Worm (Caenorhabditis elegans) whole organism, L1 larva: ENCODE data around the gene spe-45.
A peak's percentile ranks its signal among the peaks of the same experiment; 100 is the strongest.

Experiments used
- C04F5.9 ChIP-seq: sonication (generic microtip); optimal IDR thresholded peaks from 2 replicates; lab custom pipeline; 2016; ENCODE audit warnings: missing genetic modification characterization, missing compliant biosample characterization
- C16A3.4 ChIP-seq: fragments of 150-350 bp; optimal IDR thresholded peaks from 2 replicates; lab custom pipeline; 2014; ENCODE audit warnings: missing biosample characterization, missing genetic modification characterization
- C34B4.2 ChIP-seq: sonication (generic microtip); optimal IDR thresholded peaks from 2 replicates; lab custom pipeline; 2017; ENCODE audit warnings: mild to moderate bottlenecking, missing genetic modification characterization, missing compliant biosample characterization
- F16B12.6 ChIP-seq: fragments of 150-350 bp; optimal IDR thresholded peaks from 2 replicates; lab custom pipeline; 2014; ENCODE audit warnings: missing biosample characterization, missing genetic modification characterization
- Y116A8C.19 ChIP-seq: sonication (generic microtip); optimal IDR thresholded peaks from 2 replicates; lab custom pipeline; 2016; ENCODE audit warnings: missing compliant biosample characterization, missing genetic modification characterization, borderline replicate concordance
- aha-1 ChIP-seq: fragments of 150-350 bp; optimal IDR thresholded peaks from 2 replicates; lab custom pipeline; 2014; ENCODE audit warnings: missing biosample characterization, missing genetic modification characterization
- blmp-1 ChIP-seq: fragments of 150-350 bp; optimal IDR thresholded peaks from 2 replicates; lab custom pipeline; 2014; ENCODE audit warnings: missing biosample characterization, missing genetic modification characterization
- ceh-8 ChIP-seq: fragments of 200-800 bp; sonication (Bioruptor generic); optimal IDR thresholded peaks from 2 replicates; lab custom pipeline; 2018; ENCODE audit warnings: mild to moderate bottlenecking, missing genetic modification characterization, moderate library complexity, missing compliant biosample characterization
- ces-1 ChIP-seq: fragments of 150-350 bp; optimal IDR thresholded peaks from 2 replicates; lab custom pipeline; 2014; ENCODE audit warnings: missing biosample characterization, missing genetic modification reagents, missing genetic modification characterization
- dpl-1 ChIP-seq, 3 experiments: fragments of 150-350 bp in 2 of 3; sonication (generic microtip) in 1 of 3; optimal IDR thresholded peaks; 2 replicates each; lab custom pipeline; 2014 to 2017; ENCODE audit warnings: missing biosample characterization in 3 of 3, missing genetic modification characterization in 3 of 3, missing genetic modification reagents in 3 of 3
- dsc-1 ChIP-seq: sonication (generic microtip); optimal IDR thresholded peaks from 2 replicates; lab custom pipeline; 2016; ENCODE audit warnings: mild to moderate bottlenecking, missing genetic modification characterization, missing compliant biosample characterization
- egl-13 ChIP-seq: sonication (generic microtip); optimal IDR thresholded peaks from 2 replicates; lab custom pipeline; 2016; ENCODE audit warnings: missing genotype, missing genetic modification reagents, missing genetic modification characterization, missing compliant biosample characterization
- fkh-10 ChIP-seq: sonication (generic microtip); optimal IDR thresholded peaks from 2 replicates; lab custom pipeline; 2017; ENCODE audit warnings: missing biosample characterization, missing genetic modification reagents, missing genetic modification characterization
- fkh-4 ChIP-seq: sonication (generic microtip); optimal IDR thresholded peaks from 2 replicates; lab custom pipeline; 2016; ENCODE audit warnings: missing compliant biosample characterization, missing genetic modification characterization, borderline replicate concordance
- grh-1 ChIP-seq: fragments of 200-800 bp; sonication (Bioruptor generic); IDR thresholded peaks from 2 replicates; pipeline ENCODE4 v1.3.6; 2022; ENCODE audit warnings: missing genetic modification reagents, missing genetic modification characterization, missing compliant biosample characterization
- hpl-2 ChIP-seq: fragments of 150-350 bp; optimal IDR thresholded peaks from 2 replicates; lab custom pipeline; 2014; ENCODE audit warnings: missing biosample characterization, missing genetic modification reagents, missing genetic modification characterization
- jun-1 ChIP-seq: fragments of 150-350 bp; optimal IDR thresholded peaks from 2 replicates; lab custom pipeline; 2014; ENCODE audit warnings: missing biosample characterization, missing genetic modification reagents, missing genetic modification characterization
- lin-13 ChIP-seq: fragments of 150-350 bp; optimal IDR thresholded peaks from 2 replicates; lab custom pipeline; 2014; ENCODE audit warnings: missing biosample characterization, missing genetic modification reagents, missing genetic modification characterization
- lin-14 ChIP-seq: fragments of 200-800 bp; sonication (Bioruptor generic); optimal IDR thresholded peaks from 2 replicates; lab custom pipeline; 2018; ENCODE audit warnings: mild to moderate bottlenecking, missing genetic modification characterization, moderate library complexity, missing compliant biosample characterization
- lin-15B ChIP-seq: fragments of 150-350 bp; sonication (generic microtip); optimal IDR thresholded peaks from 3 replicates; lab custom pipeline; 2014; ENCODE audit warnings: missing biosample characterization, missing genetic modification characterization
- lin-35 ChIP-seq, 2 experiments: fragments of 150-350 bp; optimal IDR thresholded peaks; 2 replicates each; lab custom pipeline; 2014; ENCODE audit warnings: missing biosample characterization in 2 of 2, missing genetic modification characterization in 2 of 2, missing genetic modification reagents in 2 of 2
- mab-9 ChIP-seq: fragments of 200-800 bp; sonication (Bioruptor generic); IDR thresholded peaks from 2 replicates; pipeline ENCODE4 v1.3.6; 2022; ENCODE audit warnings: missing genetic modification reagents, missing genetic modification characterization, missing compliant biosample characterization
- mdl-1 ChIP-seq, 2 experiments: fragments of 150-350 bp; optimal IDR thresholded peaks; 2 replicates each; lab custom pipeline; 2014 to 2017; ENCODE audit warnings: missing biosample characterization in 2 of 2, missing genetic modification characterization in 2 of 2, inconsistent platforms in 1 of 2
- mef-2 ChIP-seq: fragments of 150-350 bp; optimal IDR thresholded peaks from 2 replicates; lab custom pipeline; 2014; ENCODE audit warnings: missing biosample characterization, missing genetic modification characterization
- mep-1 ChIP-seq: fragments of 150-350 bp; optimal IDR thresholded peaks from 2 replicates; lab custom pipeline; 2014; ENCODE audit warnings: missing biosample characterization, missing genetic modification characterization
- nhr-11 ChIP-seq: fragments of 150-350 bp; optimal IDR thresholded peaks from 2 replicates; lab custom pipeline; 2014; ENCODE audit warnings: missing biosample characterization, missing genetic modification characterization
- nhr-12 ChIP-seq: sonication (generic microtip); optimal IDR thresholded peaks from 2 replicates; lab custom pipeline; 2017; ENCODE audit warnings: missing biosample characterization, missing genetic modification characterization
- nhr-237 ChIP-seq: fragments of 150-350 bp; optimal IDR thresholded peaks from 2 replicates; lab custom pipeline; 2014; ENCODE audit warnings: missing biosample characterization, missing genetic modification characterization
- nhr-28 ChIP-seq: fragments of 150-350 bp; optimal IDR thresholded peaks from 2 replicates; lab custom pipeline; 2014; ENCODE audit warnings: missing biosample characterization, missing genetic modification characterization
- nhr-47 ChIP-seq: sonication (generic microtip); optimal IDR thresholded peaks from 2 replicates; lab custom pipeline; 2016; ENCODE audit warnings: mild to moderate bottlenecking, missing genetic modification characterization, moderate library complexity, missing compliant biosample characterization
- nhr-71 ChIP-seq: sonication (generic microtip); optimal IDR thresholded peaks from 2 replicates; lab custom pipeline; 2016; ENCODE audit warnings: mild to moderate bottlenecking, missing genetic modification characterization, moderate library complexity, missing compliant biosample characterization
- nhr-76 ChIP-seq: sonication (generic microtip); optimal IDR thresholded peaks from 2 replicates; lab custom pipeline; 2017; ENCODE audit warnings: missing biosample characterization, missing genetic modification characterization
- nhr-84 ChIP-seq: sonication (generic microtip); optimal IDR thresholded peaks from 2 replicates; lab custom pipeline; 2017; ENCODE audit warnings: missing biosample characterization, missing genetic modification characterization
- nhr-85 ChIP-seq: sonication (generic microtip); peaks from one replicate; lab custom pipeline; 2016; ENCODE audit warnings: missing genetic modification characterization, inconsistent platforms, missing compliant biosample characterization
- nhr-90 ChIP-seq: sonication (generic microtip); optimal IDR thresholded peaks from 2 replicates; lab custom pipeline; 2016; ENCODE audit warnings: mild to moderate bottlenecking, missing genetic modification characterization, missing compliant biosample characterization; ENCODE audit not compliant: poor library complexity
- pax-3 ChIP-seq: fragments of 200-800 bp; sonication (Bioruptor generic); optimal IDR thresholded peaks from 2 replicates; lab custom pipeline; 2018; ENCODE audit warnings: mild to moderate bottlenecking, missing genetic modification characterization, moderate library complexity, missing compliant biosample characterization
- pqm-1 ChIP-seq: sonication (generic microtip); optimal IDR thresholded peaks from 3 replicates; lab custom pipeline; 2017; ENCODE audit warnings: missing biosample characterization, missing genetic modification characterization
- rnt-1 ChIP-seq: sonication (generic microtip); optimal IDR thresholded peaks from 2 replicates; lab custom pipeline; 2016; ENCODE audit warnings: mild to moderate bottlenecking, missing genetic modification characterization, moderate library complexity, missing compliant biosample characterization
- skn-1 ChIP-seq: fragments of 150-350 bp; optimal IDR thresholded peaks from 2 replicates; lab custom pipeline; 2014; ENCODE audit warnings: missing biosample characterization, missing genetic modification characterization
- snpc-4 ChIP-seq: fragments of 150-350 bp; optimal IDR thresholded peaks from 2 replicates; lab custom pipeline; 2014; ENCODE audit warnings: missing biosample characterization, missing genetic modification characterization
- sptf-1 ChIP-seq: fragments of 150-350 bp; optimal IDR thresholded peaks from 2 replicates; lab custom pipeline; 2014; ENCODE audit warnings: missing biosample characterization, missing genetic modification characterization
- swsn-7 ChIP-seq: sonication (generic microtip); optimal IDR thresholded peaks from 2 replicates; lab custom pipeline; 2016; ENCODE audit warnings: missing genetic modification characterization, missing compliant biosample characterization
- tbx-2 ChIP-seq: sonication (generic microtip); optimal IDR thresholded peaks from 2 replicates; lab custom pipeline; 2016; ENCODE audit warnings: missing genetic modification characterization, missing compliant biosample characterization
- tlp-1 ChIP-seq: fragments of 150-350 bp; optimal IDR thresholded peaks from 2 replicates; lab custom pipeline; 2014; ENCODE audit warnings: missing biosample characterization, missing genetic modification characterization
- unc-130 ChIP-seq: fragments of 150-350 bp; optimal IDR thresholded peaks from 2 replicates; lab custom pipeline; 2017; ENCODE audit warnings: missing biosample characterization, missing genetic modification characterization, inconsistent platforms
- unc-30 ChIP-seq: sonication (generic microtip); optimal IDR thresholded peaks from 2 replicates; lab custom pipeline; 2017; ENCODE audit warnings: missing biosample characterization, missing genetic modification characterization
- unc-62 ChIP-seq: fragments of 150-350 bp; optimal IDR thresholded peaks from 2 replicates; lab custom pipeline; 2014; ENCODE audit warnings: missing biosample characterization, missing genetic modification reagents, missing genetic modification characterization
- unc-86 ChIP-seq: sonication (generic microtip); optimal IDR thresholded peaks from 2 replicates; lab custom pipeline; 2016; ENCODE audit warnings: missing genetic modification characterization, missing compliant biosample characterization
- unc-98 ChIP-seq: fragments of 200-800 bp; sonication (Bioruptor generic); IDR thresholded peaks from 2 replicates; pipeline ENCODE4 v1.3.6; 2022; ENCODE audit warnings: missing genetic modification characterization, missing compliant biosample characterization
- vab-15 ChIP-seq: sonication (generic microtip); optimal IDR thresholded peaks from 2 replicates; lab custom pipeline; 2017; ENCODE audit warnings: missing genotype, mild to moderate bottlenecking, missing genetic modification characterization, missing compliant biosample characterization
- xbp-1 ChIP-seq: sonication (generic microtip); optimal IDR thresholded peaks from 2 replicates; lab custom pipeline; 2016; ENCODE audit warnings: missing genetic modification characterization, missing compliant biosample characterization
- zip-4 ChIP-seq: fragments of 200-800 bp; sonication (Bioruptor generic); optimal IDR thresholded peaks from 2 replicates; lab custom pipeline; 2018; ENCODE audit warnings: mild to moderate bottlenecking, missing genetic modification characterization, moderate library complexity, missing compliant biosample characterization
- ztf-11 ChIP-seq, 2 experiments: sonication (generic microtip); optimal IDR thresholded peaks; 2 replicates each; lab custom pipeline; 2016 to 2017; ENCODE audit warnings: missing genetic modification characterization in 2 of 2, missing biosample characterization in 1 of 2, missing compliant biosample characterization in 1 of 2

spe-45 gene

ce11 chrIV:12417536-12418195, 27.8 kb upstream of the spe-45 start, which contains the start of gene F08G5.3 (continued):
- TF ChIP-seq unc-130: no peak
- TF ChIP-seq blmp-1 (tag; lab: Kevin White, UChicago): no peak
- no peak for TF ChIP-seq aha-1 (tag; lab: Kevin White, UChicago)
- TF ChIP-seq C34B4.2 (tag; lab: Kevin White, UChicago): no peak
- TF ChIP-seq mdl-1 (tag; optimal IDR thresholded peaks at IDR 0.05; lab: Kevin White, UChicago): peak in 1 of 2 experiments; percentile 40
- TF ChIP-seq sptf-1 (tag; lab: Kevin White, UChicago): no peak
- TF ChIP-seq mab-9 (GFP tag; lab: Robert Waterston, UW): no peak
- no peak for TF ChIP-seq ceh-8 (GFP tag; lab: Kevin White, UChicago)
- no peak for TF ChIP-seq nhr-28 (tag; lab: Kevin White, UChicago)
- no peak for TF ChIP-seq nhr-84 (tag; lab: Kevin White, UChicago)
- TF ChIP-seq jun-1: no peak
- peak; percentile 62 for TF ChIP-seq lin-14
- TF ChIP-seq mep-1 (tag; lab: Kevin White, UChicago): peak; percentile 21
- no peak for TF ChIP-seq fkh-10 (GFP tag; lab: Kevin White, UChicago)
- TF ChIP-seq nhr-85: peak; percentile 72
- TF ChIP-seq nhr-11 (tag; lab: Kevin White, UChicago): no peak
- no peak for TF ChIP-seq snpc-4 (tag; lab: Kevin White, UChicago)
- peak; percentile 29 for TF ChIP-seq tbx-2 (tag; lab: Kevin White, UChicago)
- TF ChIP-seq unc-62 (GFP tag; lab: Kevin White, UChicago): no peak
- TF ChIP-seq pqm-1 (tag; lab: Kevin White, UChicago): no peak
- TF ChIP-seq egl-13: no peak
- TF ChIP-seq lin-13: no peak
- no peak for TF ChIP-seq pax-3 (tag; lab: Kevin White, UChicago)
- no peak for TF ChIP-seq grh-1 (GFP tag; lab: Robert Waterston, UW)
- no peak for TF ChIP-seq nhr-12 (tag; lab: Kevin White, UChicago)
- no peak for TF ChIP-seq unc-86 (tag; lab: Kevin White, UChicago)
- TF ChIP-seq vab-15 (tag; lab: Kevin White, UChicago): no peak
- no peak for TF ChIP-seq fkh-4 (tag; lab: Kevin White, UChicago)
- TF ChIP-seq ztf-11 (tag; optimal IDR thresholded peaks at IDR 0.05; lab: Kevin White, UChicago): no peak
- TF ChIP-seq lin-35 (GFP tag; optimal IDR thresholded peaks at IDR 0.05; lab: Kevin White, UChicago): peak; percentile 25 to 69
- peak; percentile 65 for TF ChIP-seq nhr-71 (tag; lab: Kevin White, UChicago)
- TF ChIP-seq nhr-76 (tag; lab: Kevin White, UChicago): no peak
- peak in 2 of 3 experiments; percentile 16 to 27 for TF ChIP-seq dpl-1 (GFP tag; optimal IDR thresholded peaks at IDR 0.05; lab: Kevin White, UChicago)
- peak; percentile 49 for TF ChIP-seq nhr-47 (tag; lab: Kevin White, UChicago)
- no peak for TF ChIP-seq unc-30 (tag; lab: Kevin White, UChicago)
- no peak for TF ChIP-seq tlp-1 (tag; lab: Kevin White, UChicago)
- TF ChIP-seq unc-98 (GFP tag; lab: Robert Waterston, UW): 0 out of 2 replicates have a peak, but pooled peaks have one; percentile 7
- peak; percentile 4 for TF ChIP-seq rnt-1
- no peak for TF ChIP-seq F16B12.6 (tag; lab: Kevin White, UChicago)
- no peak for TF ChIP-seq ces-1
- no peak for TF ChIP-seq hpl-2 (GFP tag; lab: Kevin White, UChicago)
- TF ChIP-seq C04F5.9: no peak
- peak; percentile 24 for TF ChIP-seq xbp-1 (tag; lab: Kevin White, UChicago)
- TF ChIP-seq mef-2 (tag; lab: Kevin White, UChicago): peak; percentile 4
- TF ChIP-seq C16A3.4: peak; percentile 41
- peak; percentile 56 for TF ChIP-seq dsc-1 (tag; lab: Kevin White, UChicago)
- no peak for TF ChIP-seq lin-15B (tag; lab: Kevin White, UChicago)
- TF ChIP-seq nhr-237 (tag; lab: Kevin White, UChicago): no peak
- peak; percentile 18 for TF ChIP-seq zip-4 (GFP tag; lab: Kevin White, UChicago)
- TF ChIP-seq nhr-90 (tag; lab: Kevin White, UChicago): peak; percentile 57
- no peak for TF ChIP-seq skn-1 (tag; lab: Kevin White, UChicago)
- TF ChIP-seq Y116A8C.19 (tag; lab: Kevin White, UChicago): no peak
- peak; percentile 34 for TF ChIP-seq swsn-7 (tag; lab: Kevin White, UChicago)
